Worm (Caenorhabditis elegans): ENCODE data around the gene apc-17.

Gene apc-17

ce11 chrII:11105981-11106711, 1.8 kb upstream of the apc-17 start, which contains the start of gene nasp-1 (continued):
- TF ChIP-seq tbp1 (GFP tag; optimal IDR thresholded peaks at IDR 0.05) (peak; percentile 12), B0261.1 (tag; optimal IDR thresholded peaks at IDR 0.05) (no peak), dox-1 (GFP tag; IDR thresholded peaks at IDR 0.05) (peak; percentile 38; the same call in 1 of the 2 replicates), F49E8.2 (tag; optimal IDR thresholded peaks at IDR 0.05; ENCODE audit: insufficient read depth) (peak; percentile 50), K11D2.4 (GFP tag; IDR thresholded peaks at IDR 0.05) (no peak), madf-10 (tag; optimal IDR thresholded peaks at IDR 0.05) (no peak)

- TF ChIP-seq Y56A3A.18 (GFP tag; IDR thresholded peaks at IDR 0.05): no peak
- TF ChIP-seq attf-3 (GFP tag; conservative IDR thresholded peaks at IDR 0.05): no peak
- TF ChIP-seq lag-1 (GFP tag; IDR thresholded peaks at IDR 0.05): no peak
- TF ChIP-seq egrh-3 (GFP tag; IDR thresholded peaks at IDR 0.05): no peak
- no peak for TF ChIP-seq hlh-12 (tag; optimal IDR thresholded peaks at IDR 0.05)
Observed at ce11 chrII:11110419-11110818, 2.5 kb downstream of the apc-17 start.

ce11 chrII:11111107-11111506, 3.2 kb downstream of the apc-17 start, which contains the start of gene glb-4:
Gene glb-4, minus strand, starts transcription at chrII:11111207.
- TF ChIP-seq gei-17 (GFP tag; optimal IDR thresholded peaks at IDR 0.05) (no peak), D2030.7 (GFP tag; IDR thresholded peaks at IDR 0.05) (no peak), die-1 (tag; optimal IDR thresholded peaks at IDR 0.05) (no peak), snpc-4 (GFP tag; optimal IDR thresholded peaks at IDR 0.05) (no peak), snpc-4 (tag; optimal IDR thresholded peaks at IDR 0.05) (no peak), Y67H2A.10 (GFP tag; conservative IDR thresholded peaks at IDR 0.05) (no peak), F33H1.4 (GFP tag; IDR thresholded peaks at IDR 0.05) (no peak), bed-1 (GFP tag; IDR thresholded peaks at IDR 0.05) (no peak), tbp1 (GFP tag; optimal IDR thresholded peaks at IDR 0.05) (no peak), nhr-90 (tag; optimal IDR thresholded peaks at IDR 0.05) (no peak), sea-2 (GFP tag; IDR thresholded peaks at IDR 0.05) (no peak), ztf-6 (GFP tag; IDR thresholded peaks at IDR 0.05) (no peak), unc-130 (GFP tag; optimal IDR thresholded peaks at IDR 0.05) (no peak), pha-4 (tag; optimal IDR thresholded peaks at IDR 0.05) (no peak), K12H6.12 (tag; optimal IDR thresholded peaks at IDR 0.05) (no peak), C17E4.6 (GFP tag; IDR thresholded peaks at IDR 0.05) (no peak)

DNA sequence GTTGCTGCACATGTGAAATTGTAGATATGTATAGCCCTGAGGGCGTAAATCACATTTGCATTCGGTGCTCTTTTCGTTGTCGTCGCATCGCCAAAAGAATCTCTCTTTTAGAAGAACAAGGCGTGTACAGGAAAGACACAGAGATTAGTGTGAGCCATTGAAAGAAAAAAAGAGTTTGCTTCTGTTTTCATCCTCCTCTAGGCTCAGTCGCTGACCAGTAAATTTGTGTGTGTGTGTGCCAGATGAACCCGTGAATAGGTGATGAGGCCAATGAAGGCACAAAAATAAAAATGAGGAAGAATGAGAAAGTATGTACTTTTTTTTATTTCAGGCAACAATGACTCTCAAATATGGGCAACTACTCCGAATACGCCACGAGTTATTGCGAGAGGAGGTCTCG, 4.5 kb downstream of the apc-17 start, which contains the start of gene mat-2:
Gene mat-2, plus strand, starts transcription at position 301 of the 400 bp plus-strand sequence.
- TF ChIP-seq ceh-58 (GFP tag; IDR thresholded peaks at IDR 0.05) (no peak), ama-1 (optimal IDR thresholded peaks at IDR 0.05) (no peak), ama-1 (GFP tag; optimal IDR thresholded peaks at IDR 0.05) (no peak), nhr-120 (GFP tag; IDR thresholded peaks at IDR 0.05) (no peak), hlh-26 (GFP tag; conservative IDR thresholded peaks at IDR 0.05) (no peak), ccch-3 (GFP tag; optimal IDR thresholded peaks at IDR 0.05) (no peak), him-1 (tag; optimal IDR thresholded peaks at IDR 0.05) (no peak), lsy-27 (tag; optimal IDR thresholded peaks at IDR 0.05; ENCODE audit: borderline replicate concordance, insufficient read depth) (no peak), dpl-1 (GFP tag; optimal IDR thresholded peaks at IDR 0.05) (no peak), K11D2.4 (GFP tag; IDR thresholded peaks at IDR 0.05) (no peak), madf-10 (tag; optimal IDR thresholded peaks at IDR 0.05) (no peak), Y79H2A.3 (GFP tag; conservative IDR thresholded peaks at IDR 0.05) (no peak), B0261.1 (tag; optimal IDR thresholded peaks at IDR 0.05) (no peak)

All from whole organism, young adult.